Worm (Caenorhabditis elegans) whole organism, early embryonic: Measurements from ENCODE around the gene K01A11.1.

ENCODE experiments used
- B0310.2 ChIP-seq: sonication (generic microtip); optimal IDR thresholded peaks from 2 replicates; lab custom pipeline; 2016; ENCODE audit warnings: mild to moderate bottlenecking, missing genetic modification characterization, missing compliant biosample characterization
- F13C5.2 ChIP-seq: sonication (generic microtip); optimal IDR thresholded peaks from 2 replicates; lab custom pipeline; 2017; ENCODE audit warnings: mild to moderate bottlenecking, missing genetic modification characterization, inconsistent platforms, missing compliant biosample characterization
- aly-1 ChIP-seq: sonication (generic microtip); optimal IDR thresholded peaks from 2 replicates; lab custom pipeline; 2016; ENCODE audit warnings: missing genetic modification characterization, missing compliant biosample characterization
- ama-1 ChIP-seq: fragments of 150-350 bp; optimal IDR thresholded peaks from 2 replicates; lab custom pipeline; 2014
- ceh-13 ChIP-seq: fragments of 200-800 bp; sonication (Bioruptor generic); optimal IDR thresholded peaks from 2 replicates; lab custom pipeline; 2018; ENCODE audit warnings: mild to moderate bottlenecking, missing genetic modification characterization, missing compliant biosample characterization
- ceh-36 ChIP-seq: sonication (generic microtip); optimal IDR thresholded peaks from 2 replicates; lab custom pipeline; 2016; ENCODE audit warnings: missing genetic modification characterization, inconsistent platforms, missing compliant biosample characterization
- ets-7 ChIP-seq: sonication (generic microtip); optimal IDR thresholded peaks from 2 replicates; lab custom pipeline; 2016; ENCODE audit warnings: missing genotype, missing genetic modification characterization, missing compliant biosample characterization
- flt-1 ChIP-seq: fragments of 200-800 bp; sonication (Bioruptor generic); IDR thresholded peaks from 2 replicates; pipeline ENCODE4 v1.3.6; 2022; ENCODE audit warnings: missing genetic modification characterization, missing compliant biosample characterization
- hmbx-1 ChIP-seq: sonication (generic microtip); optimal IDR thresholded peaks from 2 replicates; lab custom pipeline; 2016; ENCODE audit warnings: mild to moderate bottlenecking, missing genetic modification characterization, missing compliant biosample characterization
- hmg-4 ChIP-seq: fragments of 200-800 bp; sonication (Bioruptor generic); optimal IDR thresholded peaks from 2 replicates; lab custom pipeline; 2018; ENCODE audit warnings: mild to moderate bottlenecking, missing genetic modification characterization, missing compliant biosample characterization
- hnd-1 ChIP-seq: sonication (generic microtip); optimal IDR thresholded peaks from 2 replicates; lab custom pipeline; 2016; ENCODE audit warnings: missing genetic modification characterization, missing compliant biosample characterization
- pes-1 ChIP-seq: fragments of 200-800 bp; sonication (Bioruptor generic); IDR thresholded peaks from 2 replicates; pipeline ENCODE4 v1.3.6; 2022; ENCODE audit warnings: missing genetic modification reagents, missing genetic modification characterization, missing compliant biosample characterization
- scrt-1 ChIP-seq: fragments of 200-800 bp; sonication (Bioruptor generic); IDR thresholded peaks from 2 replicates; pipeline ENCODE4 v1.3.6; 2022; ENCODE audit warnings: missing genetic modification characterization, missing compliant biosample characterization
- sea-1 ChIP-seq: fragments of 200-800 bp; sonication (Bioruptor generic); conservative IDR thresholded peaks from 2 replicates; pipeline ENCODE4 v1.3.6; 2022; ENCODE audit warnings: missing genetic modification characterization, missing compliant biosample characterization
- tbx-11 ChIP-seq: fragments of 200-800 bp; sonication (Bioruptor generic); IDR thresholded peaks from 2 replicates; pipeline ENCODE4 v1.3.6; 2022; ENCODE audit warnings: missing genetic modification characterization, missing compliant biosample characterization
- tbx-37 ChIP-seq: fragments of 200-800 bp; sonication (Bioruptor generic); conservative IDR thresholded peaks from 2 replicates; pipeline ENCODE4 v1.3.6; 2022; ENCODE audit warnings: missing genetic modification reagents, missing genetic modification characterization, missing compliant biosample characterization
- tra-4 ChIP-seq: sonication (generic microtip); optimal IDR thresholded peaks from 2 replicates; lab custom pipeline; 2017; ENCODE audit warnings: missing genetic modification characterization, missing compliant biosample characterization

Gene K01A11.1

DNA sequence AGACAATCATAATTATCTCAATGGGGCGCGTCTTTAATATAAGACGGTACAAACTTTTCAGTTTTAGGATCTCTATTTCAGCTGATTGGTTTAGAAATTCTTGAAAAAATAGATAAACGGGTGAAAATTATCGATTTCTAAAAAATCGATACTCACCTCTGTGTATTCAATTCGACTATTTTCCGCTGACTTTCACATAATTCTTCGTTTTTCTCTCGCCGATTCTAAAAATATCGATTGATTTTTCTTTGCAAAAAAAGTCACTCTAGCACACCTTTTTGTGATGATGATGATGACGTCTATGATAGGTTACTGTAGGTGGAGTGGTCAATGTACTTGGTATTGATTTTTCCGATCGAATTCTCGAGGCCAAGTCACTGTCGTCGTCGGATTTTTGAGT, 1.5 kb downstream of the K01A11.1 start:
- no peak for TF ChIP-seq tbx-37
- no peak for TF ChIP-seq ets-7 (tag; lab: Kevin White, UChicago)
- no peak for TF ChIP-seq B0310.2 (tag; lab: Kevin White, UChicago)
- TF ChIP-seq F13C5.2 (tag; lab: Kevin White, UChicago): no peak
- no peak for TF ChIP-seq ceh-13
- no peak for TF ChIP-seq tra-4 (tag; lab: Kevin White, UChicago)
- TF ChIP-seq aly-1 (tag; lab: Kevin White, UChicago): no peak
- TF ChIP-seq flt-1 (GFP tag; lab: Robert Waterston, UW): no peak
- TF ChIP-seq hmg-4 (GFP tag; lab: Kevin White, UChicago): no peak
- no peak for TF ChIP-seq ceh-36 (tag; lab: Kevin White, UChicago)
- no peak for TF ChIP-seq sea-1
- no peak for TF ChIP-seq ama-1
- no peak for TF ChIP-seq tbx-11 (GFP tag; lab: Robert Waterston, UW)
- no peak for TF ChIP-seq hmbx-1 (tag; lab: Kevin White, UChicago)
- no peak for TF ChIP-seq pes-1
- TF ChIP-seq hnd-1 (tag; lab: Kevin White, UChicago): no peak

DNA sequence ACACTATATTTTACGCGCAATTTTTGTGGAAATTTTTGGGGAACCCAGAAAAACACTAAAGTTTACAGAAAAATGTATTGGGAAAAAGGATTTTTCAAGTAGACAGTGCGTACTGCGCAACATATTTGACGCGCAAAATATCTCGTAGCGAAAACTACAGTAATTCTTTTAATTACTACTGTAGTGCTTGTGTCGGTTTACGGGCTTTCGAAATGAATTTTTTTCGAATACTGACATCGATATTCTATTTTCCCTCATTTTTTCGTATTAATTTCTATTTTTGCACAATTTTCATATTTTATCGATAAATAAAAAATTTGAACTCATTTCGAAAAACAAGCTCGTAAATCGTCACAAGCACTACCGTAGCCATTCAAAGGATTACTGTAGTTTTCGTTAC, 2.7 kb downstream of the K01A11.1 start:
- TF ChIP-seq flt-1 (GFP tag; lab: Robert Waterston, UW) (no peak), ceh-13 (no peak), B0310.2 (tag; lab: Kevin White, UChicago) (no peak), pes-1 (no peak), F13C5.2 (tag; lab: Kevin White, UChicago) (no peak), hmbx-1 (tag; lab: Kevin White, UChicago) (no peak), hmg-4 (GFP tag; lab: Kevin White, UChicago) (no peak), tbx-11 (GFP tag; lab: Robert Waterston, UW) (no peak), tbx-37 (no peak), ets-7 (tag; lab: Kevin White, UChicago) (no peak), ceh-36 (tag; lab: Kevin White, UChicago) (no peak), sea-1 (no peak)

DNA sequence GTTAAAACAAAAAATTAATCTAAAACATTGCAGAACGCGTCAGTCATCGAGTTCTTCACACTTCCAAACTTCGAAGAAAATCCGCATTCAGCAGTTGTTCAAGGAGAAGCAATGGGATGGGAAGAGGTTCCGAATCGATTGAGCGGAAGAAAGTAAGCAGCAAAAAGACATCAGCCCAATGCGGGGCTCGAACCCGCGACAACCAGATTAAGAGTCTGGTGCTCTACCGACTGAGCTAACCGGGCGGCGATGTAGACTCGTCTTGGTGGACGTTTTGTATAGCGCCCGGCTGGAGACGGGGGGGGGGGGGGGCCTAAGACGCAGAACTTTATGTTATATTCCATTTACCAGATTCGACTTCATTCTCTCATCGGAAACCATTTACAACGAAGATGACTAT, 4.5 kb downstream of the K01A11.1 start:
- TF ChIP-seq hmbx-1 (tag; lab: Kevin White, UChicago): no peak
- TF ChIP-seq pes-1: 0 out of 2 replicates have a peak, but pooled peaks have one; percentile 5
- TF ChIP-seq scrt-1: 0 out of 2 replicates have a peak, but pooled peaks have one; percentile 19

DNA sequence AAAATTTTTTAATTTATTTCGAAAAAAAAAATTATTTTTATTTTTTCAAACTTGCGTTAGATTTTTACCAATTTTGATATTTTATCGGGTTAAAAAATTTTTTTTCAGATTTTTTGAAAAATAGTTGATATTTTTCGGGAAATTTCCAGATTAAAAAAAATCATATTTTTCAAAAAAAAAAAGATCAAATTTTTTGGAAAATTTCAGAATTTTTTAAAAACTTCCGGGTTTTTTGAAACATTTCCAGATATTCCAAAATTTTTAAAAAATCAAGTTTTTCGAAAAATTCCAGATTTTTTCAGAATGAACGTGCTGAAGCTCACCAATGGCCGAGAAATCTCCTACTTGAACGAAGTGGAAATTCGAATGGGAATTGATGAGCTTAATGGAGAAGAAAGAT, 5.8 kb downstream of the K01A11.1 start, which contains the start of gene metl-18:
TSS of gene metl-18 (plus strand) at position 301 of the 400 bp plus-strand sequence.
- no peak for TF ChIP-seq B0310.2 (tag; lab: Kevin White, UChicago)
- no peak for TF ChIP-seq flt-1 (GFP tag; lab: Robert Waterston, UW)
- TF ChIP-seq tbx-11 (GFP tag; lab: Robert Waterston, UW): no peak
- no peak for TF ChIP-seq ceh-36 (tag; lab: Kevin White, UChicago)
- TF ChIP-seq pes-1: no peak
- no peak for TF ChIP-seq tbx-37
- no peak for TF ChIP-seq hmg-4 (GFP tag; lab: Kevin White, UChicago)
- TF ChIP-seq hnd-1 (tag; lab: Kevin White, UChicago): no peak
- no peak for TF ChIP-seq ceh-13
- TF ChIP-seq hmbx-1 (tag; lab: Kevin White, UChicago): no peak
- no peak for TF ChIP-seq ets-7 (tag; lab: Kevin White, UChicago)
- TF ChIP-seq tra-4 (tag; lab: Kevin White, UChicago): no peak

DNA sequence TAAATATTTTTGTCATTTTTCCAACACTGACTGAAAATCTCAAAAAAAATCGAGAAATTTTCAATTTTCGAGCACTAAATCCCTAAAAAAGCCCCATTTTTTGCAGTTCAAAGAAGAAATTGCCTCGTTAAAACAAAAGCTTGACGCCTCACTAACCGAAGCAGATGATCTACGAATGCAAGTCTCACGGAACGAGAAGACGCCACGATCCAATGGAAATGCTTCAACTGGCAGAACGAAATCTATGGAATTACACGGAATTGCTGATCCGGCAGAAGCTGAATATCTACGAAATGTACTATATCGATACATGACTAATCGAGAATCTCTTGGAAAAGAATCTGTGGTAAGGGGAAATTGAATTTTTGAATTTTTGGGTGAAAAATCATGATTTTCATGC, 7.4 kb downstream of the K01A11.1 start:
- TF ChIP-seq tbx-37 (0 out of 2 replicates have a peak, but pooled peaks have one; percentile 4), ets-7 (tag; lab: Kevin White, UChicago) (no peak)

DNA sequence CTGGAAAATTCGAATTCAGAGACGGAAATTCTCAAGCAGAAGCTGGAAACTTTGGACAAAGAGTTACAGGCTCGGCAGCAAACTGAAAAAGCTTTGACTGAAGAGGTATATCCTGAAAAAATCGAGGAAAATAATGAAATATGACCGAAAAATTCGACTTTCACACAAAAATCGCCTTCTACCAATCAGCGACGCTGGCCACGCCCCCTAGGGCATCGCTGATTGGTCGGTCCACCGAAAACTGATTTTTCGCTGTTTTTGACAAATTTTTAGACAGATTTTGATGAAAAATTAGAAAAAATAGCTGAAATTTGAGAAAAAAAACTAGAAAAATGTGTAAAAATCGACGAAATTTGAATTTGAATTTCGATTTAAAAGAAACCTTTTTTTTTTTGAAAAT, 12.4 kb downstream of the K01A11.1 start:
- TF ChIP-seq ceh-36 (tag; lab: Kevin White, UChicago) (no peak), aly-1 (tag; lab: Kevin White, UChicago) (no peak), pes-1 (no peak), ets-7 (tag; lab: Kevin White, UChicago) (no peak)

DNA sequence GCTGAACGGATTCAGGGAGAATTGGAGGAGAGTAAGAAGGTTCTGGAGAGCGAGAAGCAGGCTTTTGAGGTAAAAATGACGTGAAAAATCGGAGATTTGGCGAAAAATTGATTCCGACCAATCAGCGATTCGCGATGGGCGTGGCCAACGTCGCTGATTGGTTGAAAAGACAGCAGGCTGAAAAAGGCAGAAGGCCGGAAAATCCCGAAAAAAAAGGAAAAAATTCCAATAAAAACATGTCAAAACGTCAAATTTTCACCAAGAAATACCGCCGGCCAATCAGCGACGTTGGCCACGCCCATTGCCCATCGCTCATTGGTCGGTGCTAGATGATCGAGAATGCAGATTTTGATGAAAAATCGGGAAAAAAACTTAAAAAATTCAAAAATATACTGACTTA, 13.8 kb downstream of the K01A11.1 start:
- TF ChIP-seq flt-1 (GFP tag; lab: Robert Waterston, UW) (no peak), aly-1 (tag; lab: Kevin White, UChicago) (no peak), scrt-1 (no peak), tbx-37 (no peak), ceh-13 (no peak), tra-4 (tag; lab: Kevin White, UChicago) (no peak)

DNA sequence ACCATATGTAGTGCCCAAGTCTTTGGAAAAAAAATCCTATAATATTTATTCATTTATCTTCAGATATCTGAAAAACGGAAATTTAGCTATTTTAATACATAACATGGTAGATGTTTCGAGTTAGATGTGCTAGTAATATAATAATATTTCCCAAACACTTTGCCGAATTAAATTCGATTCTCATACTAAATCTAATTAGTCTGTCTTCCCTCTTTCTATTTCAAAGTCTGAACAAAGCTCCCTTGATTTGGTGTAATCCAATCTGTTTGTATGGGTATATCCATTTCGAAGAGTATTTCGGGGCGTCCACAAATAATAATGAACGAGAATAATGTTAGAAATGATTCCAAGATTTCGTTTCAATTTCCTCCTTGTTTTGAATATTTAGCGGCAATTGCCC, 16.9 kb downstream of the K01A11.1 start:
- TF ChIP-seq tbx-11 (GFP tag; lab: Robert Waterston, UW) (no peak), F13C5.2 (tag; lab: Kevin White, UChicago) (no peak), flt-1 (GFP tag; lab: Robert Waterston, UW) (no peak), scrt-1 (no peak), ets-7 (tag; lab: Kevin White, UChicago) (no peak), ceh-13 (no peak), aly-1 (tag; lab: Kevin White, UChicago) (no peak), tbx-37 (no peak), hmg-4 (GFP tag; lab: Kevin White, UChicago) (no peak), hnd-1 (tag; lab: Kevin White, UChicago) (no peak), B0310.2 (tag; lab: Kevin White, UChicago) (no peak), pes-1 (no peak), ceh-36 (tag; lab: Kevin White, UChicago) (no peak), tra-4 (tag; lab: Kevin White, UChicago) (no peak), ama-1 (no peak), hmbx-1 (tag; lab: Kevin White, UChicago) (no peak), sea-1 (no peak)
